Worm (Caenorhabditis elegans) whole organism, young adult: Measurements from ENCODE around the gene K04C2.5.

Experiments used
- B0035.1 ChIP-seq: sonication (generic microtip); optimal IDR thresholded peaks from 2 replicates; lab custom pipeline; 2016; ENCODE audit warnings: missing genetic modification characterization, mild to moderate bottlenecking, missing compliant biosample characterization, missing genotype, missing genetic modification reagents
- aptf-3 ChIP-seq: fragments of 200-800 bp; sonication (Bioruptor generic); IDR thresholded peaks from 2 replicates; pipeline ENCODE4 v1.3.6; 2022; ENCODE audit warnings: missing genetic modification characterization, missing compliant biosample characterization
- lag-1 ChIP-seq: fragments of 200-800 bp; sonication (Bioruptor generic); IDR thresholded peaks from 2 replicates; pipeline ENCODE4 v1.3.6; 2022; ENCODE audit warnings: missing genetic modification reagents, missing genetic modification characterization, missing compliant biosample characterization
- mxl-1 ChIP-seq: sonication (generic microtip); optimal IDR thresholded peaks from 2 replicates; lab custom pipeline; 2016; ENCODE audit warnings: missing genetic modification characterization, missing compliant biosample characterization
- pha-4 ChIP-seq: fragments of 150-350 bp; sonication (generic microtip); optimal IDR thresholded peaks from 2 replicates; lab custom pipeline; 2014; ENCODE audit warnings: missing biosample characterization, missing genetic modification reagents, missing genetic modification characterization
- sptf-2 ChIP-seq: fragments of 200-800 bp; sonication (Bioruptor generic); optimal IDR thresholded peaks from 2 replicates; lab custom pipeline; 2018; ENCODE audit warnings: mild to moderate bottlenecking, missing genetic modification characterization, missing compliant biosample characterization
- unc-130 ChIP-seq: sonication (generic microtip); optimal IDR thresholded peaks from 2 replicates; lab custom pipeline; 2016; ENCODE audit warnings: missing genetic modification reagents, missing genetic modification characterization, missing compliant biosample characterization
- ztf-28 ChIP-seq: fragments of 200-800 bp; sonication (Bioruptor generic); IDR thresholded peaks from 2 replicates; pipeline ENCODE4 v1.3.6; 2022; ENCODE audit warnings: missing genetic modification reagents, missing genetic modification characterization, missing compliant biosample characterization

ce11 chrIII:6939523-6939922, 48.1 kb upstream of the K04C2.5 start, which contains the start of gene F57B9.3:
- TF ChIP-seq ztf-28 (GFP tag; lab: Robert Waterston, UW): no peak
- no peak for TF ChIP-seq unc-130
- no peak for TF ChIP-seq lag-1
- TF ChIP-seq sptf-2 (GFP tag; lab: Kevin White, UChicago): no peak
- TF ChIP-seq pha-4 (tag; lab: Kevin White, UChicago): no peak
- TF ChIP-seq mxl-1 (tag; lab: Kevin White, UChicago): no peak
- no peak for TF ChIP-seq aptf-3 (GFP tag; lab: Robert Waterston, UW)
- no peak for TF ChIP-seq B0035.1
